Worm (Caenorhabditis elegans) whole organism, L4/young adult: ENCODE results near the gene F13E9.16.

Experiments
- W03F9.2 ChIP-seq: fragments of 150-350 bp; optimal IDR thresholded peaks from 2 replicates; lab custom pipeline; 2014; ENCODE audit warnings: missing biosample characterization, missing genetic modification characterization
- dao-5 ChIP-seq: sonication (generic microtip); optimal IDR thresholded peaks from 2 replicates; lab custom pipeline; 2016; ENCODE audit warnings: missing genotype, missing genetic modification characterization, moderate library complexity, missing compliant biosample characterization
- him-1 ChIP-seq: sonication (generic microtip); optimal IDR thresholded peaks from 2 replicates; lab custom pipeline; 2016; ENCODE audit warnings: missing genotype, missing genetic modification reagents, missing genetic modification characterization, missing compliant biosample characterization

The F13E9.16 gene

DNA sequence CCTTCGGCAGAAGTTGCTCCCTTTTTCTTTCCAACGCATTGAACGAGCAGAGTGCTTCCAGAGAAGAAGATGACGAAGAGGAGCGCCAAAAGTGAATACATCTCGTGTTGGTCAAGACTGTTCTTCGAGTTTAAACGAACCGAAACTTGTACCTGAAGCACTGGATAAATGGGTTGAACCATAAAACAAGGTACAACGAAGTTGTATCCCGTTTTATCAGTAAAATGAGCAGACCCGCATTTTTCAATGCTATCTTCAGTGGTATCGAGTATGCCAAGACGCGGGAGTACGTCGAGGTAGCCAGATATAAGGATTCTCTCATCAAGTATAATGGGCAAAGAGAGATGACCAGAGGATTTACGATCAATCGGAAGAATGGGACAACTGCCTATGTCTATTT, at the start of gene F13E9.16:
Gene F13E9.16 (minus strand): TSS at position 101 of the 400 bp plus-strand sequence.
- TF ChIP-seq dao-5 (tag; lab: Kevin White, UChicago) = no peak
- TF ChIP-seq him-1 (tag; lab: Kevin White, UChicago) = no peak

DNA sequence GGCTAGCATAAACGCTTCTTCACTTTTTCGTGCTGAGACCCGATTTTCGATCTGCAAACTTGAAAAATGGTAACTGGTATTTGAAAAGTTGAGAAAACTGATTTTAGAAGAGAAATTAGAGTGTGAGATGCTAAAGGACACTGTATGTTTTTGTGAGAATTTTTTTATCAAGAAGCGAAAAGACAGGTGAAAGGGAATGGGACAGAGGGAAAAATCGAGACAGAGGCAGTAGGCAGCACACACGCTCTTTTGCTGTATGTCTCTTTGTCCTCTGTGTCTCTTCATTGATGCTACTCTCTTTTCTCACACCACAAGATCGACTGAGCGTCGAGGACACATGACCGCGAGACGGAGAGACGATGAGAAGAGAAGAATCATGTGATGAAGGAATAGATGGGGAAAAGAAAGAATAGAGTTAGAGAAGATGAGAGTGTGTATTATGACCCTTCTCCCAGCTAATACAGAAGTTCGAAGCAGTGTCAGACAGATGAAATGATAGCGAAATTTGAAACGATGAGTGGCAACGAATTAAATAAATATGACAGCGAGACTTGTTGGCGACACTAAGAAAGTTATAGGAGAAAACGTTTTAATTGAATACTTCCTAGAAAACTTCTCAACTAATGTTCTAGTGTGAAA, 48.8 kb upstream of the F13E9.16 start, which contains the start of gene lgg-2:
Gene lgg-2 (minus strand): TSS at position 51 of the 639 bp plus-strand sequence.
- TF ChIP-seq him-1 (tag; lab: Kevin White, UChicago) (peak; percentile 38), W03F9.2 (tag; lab: Kevin White, UChicago) (peak; percentile 83), dao-5 (tag; lab: Kevin White, UChicago) (peak; percentile 4)

DNA sequence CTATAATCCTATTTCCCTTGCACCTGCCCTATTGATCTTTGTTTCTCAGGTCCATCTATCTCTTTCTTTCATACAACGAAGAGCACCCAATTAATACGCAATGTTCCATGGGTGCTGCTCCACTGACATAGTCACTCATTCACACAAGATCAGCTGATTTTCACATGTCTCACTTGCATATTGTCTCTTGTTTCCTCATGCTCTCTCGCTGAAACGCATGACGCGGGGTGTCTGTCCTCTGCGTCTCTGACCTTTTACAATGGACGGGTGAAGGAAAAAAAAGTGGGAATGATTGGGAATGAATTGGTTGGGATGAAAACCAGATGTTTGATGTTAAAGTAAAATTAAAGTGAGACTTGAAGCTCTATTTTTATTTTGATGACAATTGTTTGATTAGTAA, 48.2 kb upstream of the F13E9.16 start:
- TF ChIP-seq dao-5 (tag; lab: Kevin White, UChicago) (no peak), W03F9.2 (tag; lab: Kevin White, UChicago) (peak; percentile 81), him-1 (tag; lab: Kevin White, UChicago) (peak; percentile 70)

- TF ChIP-seq dao-5 (tag; lab: Kevin White, UChicago) = no peak
- TF ChIP-seq him-1 (tag; lab: Kevin White, UChicago) = no peak
- no peak for TF ChIP-seq W03F9.2 (tag; lab: Kevin White, UChicago)
Measured at ce11 chrIV:10934786-10935185, 47.6 kb upstream of the F13E9.16 start.

DNA sequence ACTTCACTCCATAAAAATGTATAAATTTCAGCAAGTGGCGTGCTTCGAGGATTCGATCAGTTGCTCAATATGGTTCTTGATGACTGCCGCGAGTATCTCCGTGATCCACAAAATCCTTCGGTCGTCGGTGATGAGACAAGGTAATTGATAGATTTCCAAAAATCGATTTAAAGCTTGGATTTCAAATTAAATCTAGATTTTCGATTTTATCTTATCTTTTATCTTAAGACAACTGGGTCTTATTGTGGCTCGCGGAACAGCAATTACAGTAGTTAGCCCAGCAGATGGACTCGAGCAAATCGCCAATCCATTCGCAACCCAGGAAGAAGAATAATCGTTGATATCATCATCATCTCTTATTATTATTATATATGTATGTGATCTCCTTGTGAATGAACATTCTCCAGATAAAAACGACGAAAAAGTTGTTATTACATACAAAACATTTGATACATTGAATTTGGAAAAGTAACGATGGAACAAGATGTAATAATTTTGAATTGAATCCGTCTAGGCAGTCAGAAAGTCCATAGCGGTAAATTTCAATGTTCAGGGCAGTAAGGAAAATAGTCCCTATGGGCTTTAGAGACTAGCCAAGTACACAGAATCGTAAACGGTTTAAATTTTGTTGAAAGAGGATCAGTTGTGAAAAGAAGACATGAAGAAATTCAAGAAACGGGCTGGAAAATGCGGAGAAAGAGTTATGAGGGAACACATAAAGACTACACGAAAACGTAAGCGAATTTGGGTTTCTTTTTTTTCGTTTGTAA, 46.8 kb upstream of the F13E9.16 start:
- TF ChIP-seq him-1 (tag; lab: Kevin White, UChicago) (peak; percentile 11), dao-5 (tag; lab: Kevin White, UChicago) (no peak), W03F9.2 (tag; lab: Kevin White, UChicago) (peak; percentile 8)

DNA sequence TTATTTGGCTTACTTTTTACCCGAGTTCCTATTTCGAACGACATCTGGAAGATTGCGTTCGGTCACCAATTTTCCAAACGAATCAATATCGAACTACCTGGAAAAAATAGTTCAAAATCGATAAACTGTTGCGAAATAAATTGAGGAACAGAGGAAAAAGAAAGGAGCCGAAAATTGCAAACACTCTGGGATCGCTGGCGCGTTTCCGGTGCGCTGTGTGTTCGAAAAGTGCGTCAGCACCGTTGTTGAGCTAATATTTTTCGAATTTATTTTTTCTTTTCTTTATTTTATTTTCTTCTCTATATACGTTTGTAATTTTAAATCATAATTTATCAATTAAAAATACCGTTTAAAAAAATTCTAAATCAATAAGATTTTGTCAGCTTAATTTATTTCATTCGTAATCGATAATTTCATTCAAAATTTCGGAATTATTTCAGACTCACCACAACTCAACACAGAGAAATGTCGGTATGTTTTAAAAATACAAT, 45.9 kb upstream of the F13E9.16 start, which contains the start of the genes dnc-1 and lsm-7:
Gene dnc-1 (minus strand): TSS at position 142 of the 491 bp plus-strand sequence.
Gene lsm-7 (plus strand): TSS at position 441 of the 491 bp plus-strand sequence.
- peak; percentile 21 for TF ChIP-seq him-1 (tag; lab: Kevin White, UChicago)
- TF ChIP-seq W03F9.2 (tag; lab: Kevin White, UChicago) = peak; percentile 81
- no peak for TF ChIP-seq dao-5 (tag; lab: Kevin White, UChicago)

DNA sequence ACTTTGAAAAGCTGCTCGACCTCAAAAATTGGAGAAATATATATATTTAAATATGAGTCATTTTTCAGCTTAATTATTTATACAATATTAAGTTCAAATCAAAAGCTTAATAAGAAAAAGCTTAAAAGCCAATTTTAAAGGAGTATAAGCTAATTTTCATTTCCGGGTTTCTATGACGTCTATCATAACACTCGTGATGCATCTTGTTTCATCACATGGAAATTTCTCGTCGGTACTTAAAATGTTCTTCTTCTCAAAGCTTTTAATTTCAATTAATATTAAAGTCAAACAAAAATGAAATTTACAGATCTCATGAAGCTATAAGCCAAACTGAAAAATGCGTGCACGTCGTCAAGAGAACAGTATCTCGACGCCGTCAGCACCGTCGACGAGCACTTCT, 32.6 kb upstream of the F13E9.16 start, which contains the start of gene rbr-2:
Gene rbr-2 (plus strand): TSS at position 301 of the 400 bp plus-strand sequence.
- TF ChIP-seq W03F9.2 (tag; lab: Kevin White, UChicago) (no peak), dao-5 (tag; lab: Kevin White, UChicago) (no peak), him-1 (tag; lab: Kevin White, UChicago) (no peak)

ce11 chrIV:10918877-10919560, 31.8 kb upstream of the F13E9.16 start:
- TF ChIP-seq W03F9.2 (tag; lab: Kevin White, UChicago) (peak; percentile 82), dao-5 (tag; lab: Kevin White, UChicago) (no peak)

DNA sequence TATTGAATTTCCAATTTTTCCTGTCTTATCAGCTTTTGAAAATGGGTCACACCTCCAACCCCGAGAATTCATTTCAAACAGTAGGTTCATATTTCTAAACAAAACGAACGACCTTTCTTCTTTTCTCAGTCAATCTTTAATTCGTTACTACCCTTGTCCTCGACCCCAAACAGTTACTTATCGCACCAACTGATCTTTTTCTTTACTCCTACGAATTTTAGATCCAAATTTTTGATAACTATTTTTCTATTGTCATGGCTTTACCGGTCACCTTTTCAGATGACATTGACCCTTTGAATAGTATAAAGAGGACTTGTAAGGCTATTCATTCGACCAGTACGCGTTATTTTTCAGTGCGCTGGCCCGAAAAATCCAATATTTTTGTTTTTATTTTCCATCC, 28.9 kb upstream of the F13E9.16 start:
- TF ChIP-seq W03F9.2 (tag; lab: Kevin White, UChicago) (no peak), him-1 (tag; lab: Kevin White, UChicago) (no peak), dao-5 (tag; lab: Kevin White, UChicago) (no peak)

ce11 chrIV:10915388-10915787, 28.2 kb upstream of the F13E9.16 start, which contains the start of gene ZK593.3:
Gene ZK593.3, plus strand, starts transcription at chrIV:10915688.
- TF ChIP-seq W03F9.2 (tag; lab: Kevin White, UChicago) (no peak), him-1 (tag; lab: Kevin White, UChicago) (no peak), dao-5 (tag; lab: Kevin White, UChicago) (no peak)

DNA sequence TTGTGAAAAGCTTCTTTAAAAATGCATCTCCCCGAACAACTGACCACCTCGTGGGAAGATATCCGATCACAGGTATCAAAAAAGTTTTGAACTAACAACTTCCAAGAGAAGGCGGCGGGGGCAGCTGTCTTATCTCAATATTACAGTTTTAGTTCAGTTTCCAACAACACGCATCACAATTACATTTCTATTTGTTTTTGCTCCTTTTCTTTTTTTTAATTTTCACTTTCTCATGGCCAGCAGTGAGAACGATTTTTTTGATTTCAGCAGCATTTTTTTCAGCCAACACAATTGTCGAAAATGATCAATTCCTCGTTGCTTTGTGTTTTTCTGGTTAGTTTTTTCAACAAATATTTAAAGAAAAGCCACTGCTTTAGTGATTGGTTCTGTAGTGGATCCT, 25.9 kb upstream of the F13E9.16 start, which contains the start of gene ZK593.2:
Gene ZK593.2 (plus strand): TSS at position 301 of the 400 bp plus-strand sequence.
- no peak for TF ChIP-seq dao-5 (tag; lab: Kevin White, UChicago)
- TF ChIP-seq W03F9.2 (tag; lab: Kevin White, UChicago) = no peak
- no peak for TF ChIP-seq him-1 (tag; lab: Kevin White, UChicago)

DNA sequence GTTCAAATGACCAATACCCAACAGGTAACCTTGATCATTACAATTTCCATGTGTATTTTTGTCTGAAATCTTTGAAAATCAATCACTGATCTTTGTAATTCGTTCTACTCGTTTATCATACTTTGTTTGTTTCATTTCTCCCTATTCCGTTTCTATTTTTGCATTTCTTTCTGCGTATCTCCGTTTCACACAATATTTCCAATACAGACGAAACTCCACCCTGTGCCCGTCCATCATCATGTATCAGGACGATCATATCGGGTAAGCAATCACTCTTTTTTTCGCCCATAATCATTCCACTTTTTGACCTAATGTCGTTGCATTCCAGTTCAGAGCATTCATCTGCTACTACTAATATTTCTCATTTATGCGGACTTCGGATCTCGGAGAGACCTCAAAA, 22.5 kb upstream of the F13E9.16 start, which contains the start of gene pyk-2:
Gene pyk-2 (plus strand): TSS at position 206 of the 400 bp plus-strand sequence.
- no peak for TF ChIP-seq dao-5 (tag; lab: Kevin White, UChicago)
- no peak for TF ChIP-seq him-1 (tag; lab: Kevin White, UChicago)
